Worm (Caenorhabditis elegans): Measurements from ENCODE around the gene zchc-1A.

DNA sequence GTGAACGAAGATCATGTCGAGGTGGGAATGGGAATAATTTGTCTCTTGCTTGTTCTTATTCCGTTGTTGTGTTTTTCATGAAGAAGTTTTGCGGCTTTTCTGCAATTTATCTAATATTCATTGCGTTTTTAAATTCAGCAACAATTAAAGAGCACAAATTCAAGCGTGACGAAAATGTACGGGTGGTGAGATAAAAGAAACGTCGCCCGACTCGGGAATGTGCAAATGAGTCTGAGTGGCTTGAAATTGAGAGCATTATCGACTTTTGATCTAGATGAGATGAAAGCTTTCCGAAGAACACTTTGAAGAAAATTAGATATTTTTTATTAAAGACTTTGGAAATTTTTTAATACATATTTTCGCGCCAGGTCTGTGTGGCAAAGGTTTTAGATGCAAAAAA is 3.1 kb upstream of the zchc-1A start, which contains the start of gene T03G11.10:
- TF ChIP-seq klf-2 (GFP tag; conservative IDR thresholded peaks at IDR 0.05) (no peak), ztf-23 (GFP tag; IDR thresholded peaks at IDR 0.05) (no peak), cog-1 (tag; optimal IDR thresholded peaks at IDR 0.05) (no peak), flt-1 (GFP tag; IDR thresholded peaks at IDR 0.05) (no peak), med-1 (GFP tag; optimal IDR thresholded peaks at IDR 0.05; ENCODE audit: insufficient read depth) (no peak), ztf-29 (GFP tag; IDR thresholded peaks at IDR 0.05) (no peak), tab-1 (GFP tag; IDR thresholded peaks at IDR 0.05) (no peak), T22C8.4 (GFP tag; IDR thresholded peaks at IDR 0.05) (no peak), ref-1 (GFP tag; conservative IDR thresholded peaks at IDR 0.05) (no peak)
